Worm (Caenorhabditis elegans): ENCODE data around the gene pod-2.
A peak's percentile ranks its signal among the peaks of the same experiment; 100 is the strongest.

The pod-2 gene

DNA sequence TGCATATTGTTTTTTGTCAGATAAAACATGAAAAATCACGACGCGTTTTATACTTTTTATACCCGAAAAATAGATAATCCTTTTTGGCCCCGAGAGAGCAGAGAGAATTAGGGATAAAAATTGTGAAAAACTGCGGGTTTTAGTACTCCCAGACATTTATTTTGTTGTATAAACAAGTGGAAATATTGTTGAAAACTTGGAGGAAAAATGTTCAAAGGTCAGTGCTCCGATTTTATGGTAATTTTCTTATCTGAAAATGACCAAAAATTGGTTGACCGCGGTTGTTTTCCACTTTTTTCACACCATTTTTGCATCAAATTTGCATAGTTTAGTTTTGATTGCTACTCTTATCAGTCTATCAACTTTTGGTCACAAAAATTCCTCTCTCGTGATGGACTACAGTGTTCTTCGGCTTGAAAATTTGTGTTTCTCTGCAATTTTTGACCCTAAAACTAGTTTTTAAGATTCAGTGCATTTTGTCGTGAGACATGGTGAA, 35.5 kb downstream of the pod-2 start, which contains the start of gene dlhd-1:
Gene dlhd-1 (minus strand): TSS at position 51 of the 496 bp plus-strand sequence.
- TF ChIP-seq nhr-80 (tag; optimal IDR thresholded peaks at IDR 0.05) (peak; percentile 14), nfya-2 (GFP tag; IDR thresholded peaks at IDR 0.05) (no peak), tlf-1 (GFP tag; optimal IDR thresholded peaks at IDR 0.05) (no peak)

- TF ChIP-seq ceh-27 (GFP tag; optimal IDR thresholded peaks at IDR 0.05) (no peak), chd-7 (tag; optimal IDR thresholded peaks at IDR 0.05) (no peak), akir-1 (GFP tag; optimal IDR thresholded peaks at IDR 0.05) (no peak)
These were observed 42.6 kb downstream of the pod-2 start, which contains the start of gene nas-27 for ce11 chrII:1179223-1179622. Gene nas-27 (minus strand): TSS chrII:1179323.

- TF ChIP-seq egrh-3 (GFP tag; IDR thresholded peaks at IDR 0.05) (0 out of 2 replicates have a peak, but pooled peaks have one; percentile 44), ztf-26 (tag; optimal IDR thresholded peaks at IDR 0.05) (no peak), nhr-80 (tag; optimal IDR thresholded peaks at IDR 0.05) (peak; percentile 11), hmg-1.2 (GFP tag; IDR thresholded peaks at IDR 0.05) (peak; percentile 92), unc-62 (GFP tag; optimal IDR thresholded peaks at IDR 0.05) (no peak), lsy-27 (tag; optimal IDR thresholded peaks at IDR 0.05; ENCODE audit: borderline replicate concordance, insufficient read depth) (no peak), sea-2 (GFP tag; IDR thresholded peaks at IDR 0.05) (no peak)
These were observed 51.6 kb downstream of the pod-2 start for ce11 chrII:1188137-1188536.

DNA sequence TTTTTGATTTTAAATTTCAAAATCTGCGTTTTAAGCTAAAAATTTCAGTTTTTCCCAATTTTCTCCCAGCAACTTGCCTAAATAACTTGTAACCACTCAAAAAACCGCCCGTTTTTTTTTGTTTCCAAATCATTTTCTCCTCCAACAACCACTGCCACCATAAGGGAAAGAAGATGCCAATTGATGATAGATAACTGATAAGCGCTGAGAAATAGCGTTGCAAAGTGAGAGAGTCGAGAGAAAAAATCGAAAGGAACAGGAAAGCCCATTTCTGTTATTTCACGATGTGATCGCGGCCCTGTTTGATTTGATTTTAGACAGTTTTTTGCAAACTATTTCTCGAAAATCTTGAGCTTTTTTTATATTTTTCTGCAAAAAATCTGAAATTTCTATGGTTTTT, 53.1 kb downstream of the pod-2 start:
- TF ChIP-seq F52B5.7 (tag; optimal IDR thresholded peaks at IDR 0.05) (no peak), nhr-80 (tag; optimal IDR thresholded peaks at IDR 0.05) (peak; percentile 34), let-607 (tag; optimal IDR thresholded peaks at IDR 0.05) (no peak), hmg-1.2 (GFP tag; IDR thresholded peaks at IDR 0.05) (peak; percentile 90), lin-54 (GFP tag; optimal IDR thresholded peaks at IDR 0.05) (no peak)

- TF ChIP-seq him-1 (tag; optimal IDR thresholded peaks at IDR 0.05) (no peak), nhr-179 (tag; optimal IDR thresholded peaks at IDR 0.05) (no peak), snpc-3.4 (tag; optimal IDR thresholded peaks at IDR 0.05) (no peak), F33H1.4 (GFP tag; IDR thresholded peaks at IDR 0.05) (no peak), nfya-1 (tag; optimal IDR thresholded peaks at IDR 0.05; ENCODE audit: borderline replicate concordance, insufficient read depth) (no peak)
These were observed 55.3 kb downstream of the pod-2 start for ce11 chrII:1191853-1192252.

ce11 chrII:1196129-1196528, 59.5 kb downstream of the pod-2 start:
- TF ChIP-seq ceh-58 (GFP tag; IDR thresholded peaks at IDR 0.05) (no peak), cebp-1 (GFP tag; IDR thresholded peaks at IDR 0.05) (no peak), cebp-1 (tag; optimal IDR thresholded peaks at IDR 0.05) (no peak), die-1 (tag; optimal IDR thresholded peaks at IDR 0.05) (no peak), mes-4 (tag; optimal IDR thresholded peaks at IDR 0.05) (no peak), F22D6.2 (tag; optimal IDR thresholded peaks at IDR 0.05) (no peak), nhr-80 (tag; optimal IDR thresholded peaks at IDR 0.05) (no peak)

ce11 chrII:1197074-1197473, 60.5 kb downstream of the pod-2 start, which contains the start of gene F53A10.2:
Gene F53A10.2 (plus strand): TSS chrII:1197374.
- no peak for TF ChIP-seq nhr-80 (tag; optimal IDR thresholded peaks at IDR 0.05)
- no peak for TF ChIP-seq repo-1 (tag; optimal IDR thresholded peaks at IDR 0.05)
- no peak for TF ChIP-seq mel-28 (tag; optimal IDR thresholded peaks at IDR 0.05; ENCODE audit: borderline replicate concordance)
- no peak for TF ChIP-seq lin-35 (GFP tag; optimal IDR thresholded peaks at IDR 0.05)

All from whole organism, young adult.